Worm (Caenorhabditis elegans): Measurements from ENCODE around the gene mep-1.

ce11 chrIV:11498169-11498568 lies 26.3 kb upstream of the mep-1 start, which contains the start of gene sms-1:
- TF ChIP-seq nhr-23 (tag; optimal IDR thresholded peaks at IDR 0.05) (no peak), ceh-82 (tag; optimal IDR thresholded peaks at IDR 0.05) (no peak), unc-39 (tag; optimal IDR thresholded peaks at IDR 0.05) (no peak), elt-3 (tag; optimal IDR thresholded peaks at IDR 0.05) (no peak), fos-1 (tag; optimal IDR thresholded peaks at IDR 0.05) (no peak), pqm-1 (tag; optimal IDR thresholded peaks at IDR 0.05) (no peak), nfya-1 (tag; optimal IDR thresholded peaks at IDR 0.05; ENCODE audit: insufficient read depth) (no peak), aly-2 (tag; optimal IDR thresholded peaks at IDR 0.05) (no peak), fkh-10 (GFP tag; optimal IDR thresholded peaks at IDR 0.05) (no peak), nhr-77 (tag; optimal IDR thresholded peaks at IDR 0.05) (no peak), skn-1 (tag; optimal IDR thresholded peaks at IDR 0.05) (no peak), ama-1 (optimal IDR thresholded peaks at IDR 0.05) (no peak), ztf-11 (tag; optimal IDR thresholded peaks at IDR 0.05) (no peak)
